Fruit fly (Drosophila melanogaster) whole organism, embryonic: Measurements from ENCODE around the gene CG32202.

Source experiments
- Adf1 ChIP-seq: fragments of 200-800 bp; sonication (Bioruptor generic); IDR thresholded peaks from 2 replicates; pipeline ENCODE4 v1.3.6; 2022; ENCODE audit warnings: missing biosample characterization, missing genetic modification characterization
- Awh ChIP-seq: fragments of 200-800 bp; sonication (Bioruptor generic); IDR thresholded peaks from 2 replicates; pipeline ENCODE4, ENCODE4 v1.3.6; 2022; ENCODE audit warnings: missing biosample characterization, missing genetic modification characterization
- CG10321 ChIP-seq: fragments of 200-800 bp; sonication (Bioruptor generic); IDR thresholded peaks from 2 replicates; pipeline ENCODE4 v1.3.6; 2022; ENCODE audit warnings: missing biosample characterization, missing genetic modification characterization
- CG12942 ChIP-seq: fragments of 200-800 bp; sonication (Bioruptor generic); optimal IDR thresholded peaks from 3 replicates; lab custom pipeline; 2016; ENCODE audit warnings: missing biosample characterization, missing genetic modification characterization
- CG15011 ChIP-seq: fragments of 200-800 bp; sonication (Bioruptor generic); optimal IDR thresholded peaks from 3 replicates; lab custom pipeline; 2018; ENCODE audit warnings: missing biosample characterization, mild to moderate bottlenecking, missing genetic modification characterization
- CG15696 ChIP-seq: fragments of 200-800 bp; sonication (Bioruptor generic); optimal IDR thresholded peaks from 2 replicates; lab custom pipeline; 2019; ENCODE audit warnings: missing biosample characterization, mild to moderate bottlenecking, missing genetic modification characterization, moderate library complexity
- CG16863 ChIP-seq: fragments of 200-800 bp; sonication (Bioruptor generic); optimal IDR thresholded peaks from 3 replicates; lab custom pipeline; 2016; ENCODE audit warnings: missing biosample characterization, missing genetic modification characterization
- CG17568 ChIP-seq: fragments of 200-800 bp; sonication (Bioruptor generic); optimal IDR thresholded peaks from 2 replicates; lab custom pipeline; 2018; ENCODE audit warnings: missing biosample characterization, mild to moderate bottlenecking, missing genetic modification characterization, moderate library complexity
- CG17912 ChIP-seq: fragments of 200-800 bp; sonication (Bioruptor generic); optimal IDR thresholded peaks from 2 replicates; lab custom pipeline; 2018; ENCODE audit warnings: missing biosample characterization, mild to moderate bottlenecking, missing genetic modification characterization
- CG1832 ChIP-seq: fragments of 200-800 bp; sonication (Bioruptor generic); optimal IDR thresholded peaks from 2 replicates; lab custom pipeline; 2017; ENCODE audit warnings: missing biosample characterization, mild to moderate bottlenecking, missing genetic modification characterization, inconsistent platforms
- CG18764 ChIP-seq: fragments of 200-800 bp; sonication (Bioruptor generic); optimal IDR thresholded peaks from 3 replicates; lab custom pipeline; 2016; ENCODE audit warnings: missing biosample characterization, missing genetic modification characterization
- CG2202 ChIP-seq: fragments of 200-800 bp; sonication (Bioruptor generic); optimal IDR thresholded peaks from 2 replicates; lab custom pipeline; 2018; ENCODE audit warnings: missing biosample characterization, mild to moderate bottlenecking, missing genetic modification characterization
- CG4424 ChIP-seq: fragments of 200-800 bp; sonication (Bioruptor generic); optimal IDR thresholded peaks from 3 replicates; lab custom pipeline; 2016; ENCODE audit warnings: missing biosample characterization, missing genetic modification characterization
- CG4820 ChIP-seq: fragments of 200-800 bp; sonication (Bioruptor generic); optimal IDR thresholded peaks from 3 replicates; lab custom pipeline; 2016; ENCODE audit warnings: missing biosample characterization, missing genetic modification characterization
- CG7745 ChIP-seq: fragments of 200-800 bp; sonication (Bioruptor generic); optimal IDR thresholded peaks from 2 replicates; lab custom pipeline; 2018; ENCODE audit warnings: missing biosample characterization, mild to moderate bottlenecking, missing genetic modification characterization, moderate library complexity
- CG7963 ChIP-seq: fragments of 200-800 bp; sonication (Bioruptor generic); IDR thresholded peaks from 3 replicates; pipeline ENCODE4 v1.3.6; 2022; ENCODE audit warnings: missing biosample characterization, missing genetic modification characterization; ENCODE audit not compliant: partially characterized antibody
- Ets97D ChIP-seq: fragments of 200-800 bp; sonication (Bioruptor generic); optimal IDR thresholded peaks from 3 replicates; lab custom pipeline; 2016; ENCODE audit warnings: missing biosample characterization, missing genetic modification characterization
- HLH4C ChIP-seq: fragments of 200-800 bp; sonication (Bioruptor generic); IDR thresholded peaks from 3 replicates; pipeline ENCODE4 v1.3.6; 2022; ENCODE audit warnings: missing biosample characterization, missing genetic modification characterization; ENCODE audit not compliant: partially characterized antibody
- HLH54F ChIP-seq: fragments of 200-800 bp; sonication (Bioruptor generic); optimal IDR thresholded peaks from 3 replicates; lab custom pipeline; 2016; ENCODE audit warnings: missing biosample characterization, missing genetic modification characterization
- HmgZ ChIP-seq: fragments of 200-800 bp; sonication (Bioruptor generic); optimal IDR thresholded peaks from 2 replicates; lab custom pipeline; 2018; ENCODE audit warnings: missing biosample characterization, mild to moderate bottlenecking, missing genetic modification characterization
- Jarid2 ChIP-seq: fragments of 200-800 bp; sonication (Bioruptor generic); optimal IDR thresholded peaks from 3 replicates; lab custom pipeline; 2017; ENCODE audit warnings: mild to moderate bottlenecking, missing biosample characterization, missing genetic modification reagents, missing genetic modification characterization
- Mrtf ChIP-seq: fragments of 200-800 bp; sonication (Bioruptor generic); IDR thresholded peaks from 3 replicates; pipeline ENCODE4 v1.3.6; 2022; ENCODE audit warnings: missing biosample characterization, missing genetic modification characterization
- Nf-YA ChIP-seq: fragments of 200-800 bp; sonication (Bioruptor generic); IDR thresholded peaks from 2 replicates; pipeline ENCODE4 v1.3.6; 2022; ENCODE audit warnings: missing biosample characterization, missing genetic modification characterization
- Sox102F ChIP-seq: fragments of 200-800 bp; sonication (Bioruptor generic); optimal IDR thresholded peaks from 2 replicates; lab custom pipeline; 2018; ENCODE audit warnings: missing biosample characterization, mild to moderate bottlenecking, missing genetic modification characterization, moderate library complexity
- al ChIP-seq: fragments of 200-800 bp; sonication (Bioruptor generic); IDR thresholded peaks from 2 replicates; pipeline ENCODE4 v1.3.6; 2022; ENCODE audit warnings: missing biosample characterization, missing genetic modification characterization
- bsh ChIP-seq, 2 experiments: fragments of 200-800 bp; sonication (Bioruptor generic); optimal IDR thresholded peaks; 2 replicates each; lab custom pipeline; 2017 to 2018; ENCODE audit warnings: mild to moderate bottlenecking in 2 of 2, missing biosample characterization in 2 of 2, missing genetic modification characterization in 2 of 2, moderate library complexity in 1 of 2
- cg ChIP-seq: fragments of 200-800 bp; sonication (Bioruptor generic); optimal IDR thresholded peaks from 3 replicates; lab custom pipeline; 2019; ENCODE audit warnings: missing biosample characterization, mild to moderate bottlenecking, missing genetic modification characterization, moderate library complexity
- chn ChIP-seq: fragments of 200-800 bp; sonication (Bioruptor generic); optimal IDR thresholded peaks from 2 replicates; lab custom pipeline; 2016; ENCODE audit warnings: missing biosample characterization, missing genetic modification characterization
- en ChIP-seq: fragments of 200-800 bp; sonication (Bioruptor generic); optimal IDR thresholded peaks from 2 replicates; lab custom pipeline; 2016; ENCODE audit warnings: missing biosample characterization, missing genetic modification characterization
- eve ChIP-seq, 2 experiments: fragments of >200 bp; optimal IDR thresholded peaks; 2 replicates each; lab custom pipeline; 2017; ENCODE audit warnings: missing biosample characterization in 2 of 2, missing genetic modification characterization in 2 of 2
- fd102C ChIP-seq: fragments of 200-800 bp; sonication (Bioruptor generic); optimal IDR thresholded peaks from 2 replicates; lab custom pipeline; 2018; ENCODE audit warnings: missing biosample characterization, mild to moderate bottlenecking, missing genetic modification characterization, moderate library complexity
- gfzf ChIP-seq: fragments of 200-800 bp; sonication (Bioruptor generic); optimal IDR thresholded peaks from 2 replicates; lab custom pipeline; 2016; ENCODE audit warnings: missing biosample characterization, mild to moderate bottlenecking, missing genetic modification characterization, moderate library complexity
- her ChIP-seq: fragments of 200-800 bp; sonication (Bioruptor generic); optimal IDR thresholded peaks from 2 replicates; lab custom pipeline; 2016; ENCODE audit warnings: missing biosample characterization, missing genetic modification characterization
- jigr1 ChIP-seq: fragments of 200-800 bp; sonication (Bioruptor generic); IDR thresholded peaks from 3 replicates; pipeline ENCODE4 v1.3.6; 2022; ENCODE audit warnings: missing biosample characterization, missing genetic modification characterization
- jing ChIP-seq: fragments of 200-800 bp; sonication (Bioruptor generic); optimal IDR thresholded peaks from 2 replicates; lab custom pipeline; 2018; ENCODE audit warnings: missing biosample characterization, mild to moderate bottlenecking, missing genetic modification characterization
- kni ChIP-seq: fragments of 200-800 bp; sonication (Bioruptor generic); optimal IDR thresholded peaks from 3 replicates; lab custom pipeline; 2017; ENCODE audit warnings: mild to moderate bottlenecking, missing biosample characterization, missing genetic modification reagents, missing genetic modification characterization
- nerfin-1 ChIP-seq: fragments of 200-800 bp; sonication (Bioruptor generic); optimal IDR thresholded peaks from 3 replicates; lab custom pipeline; 2019; ENCODE audit warnings: missing biosample characterization, mild to moderate bottlenecking, missing genetic modification characterization, moderate library complexity
- otp ChIP-seq: fragments of 200-800 bp; sonication (Bioruptor generic); IDR thresholded peaks from 3 replicates; pipeline ENCODE4, ENCODE4 v1.3.6; 2022; ENCODE audit warnings: missing biosample characterization, missing genetic modification characterization
- prd ChIP-seq, 3 experiments: fragments of >200 bp in 2 of 3; fragments of 200-800 bp in 1 of 3; sonication (Bioruptor generic) in 1 of 3; optimal IDR thresholded peaks in 2 of 3; IDR thresholded peaks in 1 of 3; 2 replicates in 2 of 3; 3 replicates in 1 of 3; pipeline versions ENCODE4 v1.3.6 to Lab custom; 2017 to 2022; ENCODE audit warnings: missing biosample characterization in 1 of 3, missing genetic modification characterization in 1 of 3
- repo ChIP-seq: fragments of 200-800 bp; sonication (Bioruptor generic); optimal IDR thresholded peaks from 2 replicates; lab custom pipeline; 2016; ENCODE audit warnings: missing biosample characterization, missing genetic modification characterization
- sens-2 ChIP-seq: fragments of 200-800 bp; sonication (Bioruptor generic); IDR thresholded peaks from 2 replicates; pipeline ENCODE4 v1.3.6; 2022; ENCODE audit warnings: missing biosample characterization, missing genetic modification characterization
- sob ChIP-seq: fragments of 200-800 bp; sonication (Bioruptor generic); IDR thresholded peaks from 2 replicates; pipeline ENCODE4 v1.3.6; 2022; ENCODE audit warnings: missing biosample characterization, missing genetic modification characterization
- sqz ChIP-seq: fragments of 200-800 bp; sonication (Bioruptor generic); optimal IDR thresholded peaks from 3 replicates; lab custom pipeline; 2018; ENCODE audit warnings: missing biosample characterization, mild to moderate bottlenecking, missing genetic modification characterization
- ssp ChIP-seq: fragments of 200-800 bp; sonication (Bioruptor generic); IDR thresholded peaks from 2 replicates; pipeline ENCODE4 v1.3.6; 2022; ENCODE audit warnings: missing biosample characterization, missing genetic modification characterization
- sug ChIP-seq: fragments of 200-800 bp; optimal IDR thresholded peaks from 2 replicates; lab custom pipeline; 2019; ENCODE audit warnings: missing biosample characterization, mild to moderate bottlenecking, missing genetic modification characterization, moderate library complexity
- toy ChIP-seq: fragments of 200-800 bp; sonication (Bioruptor generic); IDR thresholded peaks from 2 replicates; pipeline ENCODE4 v1.3.6; 2022; ENCODE audit warnings: missing biosample characterization, missing genetic modification characterization
- ttk ChIP-seq: fragments of 200-800 bp; sonication (Bioruptor generic); IDR thresholded peaks from 2 replicates; pipeline ENCODE4 v2.1.2; 2022; ENCODE audit warnings: missing biosample characterization, missing genetic modification characterization
- unpg ChIP-seq: fragments of 200-800 bp; sonication (Bioruptor generic); optimal IDR thresholded peaks from 3 replicates; lab custom pipeline; 2018; ENCODE audit warnings: missing biosample characterization, mild to moderate bottlenecking, missing genetic modification characterization, moderate library complexity

The CG32202 gene

dm6 chr3L:18640584-18641527 is 41.1 kb upstream of the CG32202 start (continued):
- TF ChIP-seq unpg (GFP tag; lab: Kevin White, UChicago), result peak; percentile 93
- TF ChIP-seq CG12942 (GFP tag; lab: Kevin White, UChicago), result peak; percentile 88
- TF ChIP-seq CG7745 (tag; lab: Kevin White, UChicago), result no peak
- TF ChIP-seq prd (optimal IDR thresholded peaks at IDR 0.05; lab: Kevin White, UChicago), result no peak
- peak; percentile 98 for TF ChIP-seq prd (GFP tag; IDR thresholded peaks at IDR 0.05; lab: Robert Waterston, UW)
- peak; percentile 93 for TF ChIP-seq Sox102F (GFP tag; lab: Kevin White, UChicago)
- peak; percentile 90 for TF ChIP-seq ssp (GFP tag; lab: Robert Waterston, UW)
- TF ChIP-seq sug, result peak; percentile 90
- peak; percentile 96 for TF ChIP-seq HmgZ (tag; lab: Kevin White, UChicago)
- peak; percentile 79 for TF ChIP-seq Ets97D (GFP tag; lab: Kevin White, UChicago)
- TF ChIP-seq Awh, result peak; percentile 96
- TF ChIP-seq CG17568 (GFP tag; lab: Kevin White, UChicago), result peak; percentile 77
- peak; percentile 97 for TF ChIP-seq toy
- no peak for TF ChIP-seq HLH4C
- no peak for TF ChIP-seq CG7963 (GFP tag; lab: Robert Waterston, UW)
- peak; percentile 67 for TF ChIP-seq CG17912 (GFP tag; lab: Kevin White, UChicago)
- peak; percentile 85 for TF ChIP-seq jing
- TF ChIP-seq Nf-YA (GFP tag; lab: Robert Waterston, UW), result peak; percentile 97
- no peak for TF ChIP-seq CG1832 (GFP tag; lab: Kevin White, UChicago)
- TF ChIP-seq CG15696 (tag; lab: Kevin White, UChicago), result peak; percentile 83
- peak; percentile 70 for TF ChIP-seq CG10321 (GFP tag; lab: Robert Waterston, UW)
- no peak for TF ChIP-seq gfzf (GFP tag; lab: Kevin White, UChicago)
- peak; percentile 94 for TF ChIP-seq sens-2 (GFP tag; lab: Robert Waterston, UW)
- TF ChIP-seq CG4820 (GFP tag; lab: Kevin White, UChicago), result peak; percentile 90
- TF ChIP-seq eve (GFP tag; optimal IDR thresholded peaks at IDR 0.05; lab: Kevin White, UChicago), result peak in 1 of 2 experiments; percentile 92
- TF ChIP-seq nerfin-1 (tag; lab: Kevin White, UChicago), result peak; percentile 80
- no peak for TF ChIP-seq cg (GFP tag; lab: Kevin White, UChicago)
- peak; percentile 91 for TF ChIP-seq CG16863 (GFP tag; lab: Kevin White, UChicago)
- peak; percentile 81 for TF ChIP-seq Jarid2 (GFP tag; lab: Kevin White, UChicago)
- peak; percentile 86 for TF ChIP-seq chn
- TF ChIP-seq CG18764 (GFP tag; lab: Kevin White, UChicago), result peak; percentile 78
- peak; percentile 94 for TF ChIP-seq HLH54F (GFP tag; lab: Kevin White, UChicago)
- no peak for TF ChIP-seq fd102C (GFP tag; lab: Kevin White, UChicago)
- peak; percentile 95 for TF ChIP-seq Adf1 (GFP tag; lab: Robert Waterston, UW)
- peak; percentile 52 for TF ChIP-seq en (GFP tag; lab: Kevin White, UChicago)
- peak; percentile 83 for TF ChIP-seq CG15011
- peak; percentile 74 for TF ChIP-seq sqz (GFP tag; lab: Kevin White, UChicago)
- TF ChIP-seq CG2202 (tag; lab: Kevin White, UChicago), result peak; percentile 73
- peak; percentile 88 for TF ChIP-seq CG4424
- peak; percentile 99 for TF ChIP-seq sob
- peak; percentile 89 for TF ChIP-seq jigr1 (GFP tag; lab: Robert Waterston, UW)
- peak; percentile 78 for TF ChIP-seq her (GFP tag; lab: Kevin White, UChicago)
- TF ChIP-seq otp (GFP tag; lab: Robert Waterston, UW), result peak; percentile 94
- TF ChIP-seq Mrtf (GFP tag; lab: Robert Waterston, UW), result peak; percentile 98
- peak; percentile 98 for TF ChIP-seq al
- TF ChIP-seq bsh (GFP tag; optimal IDR thresholded peaks at IDR 0.05; lab: Kevin White, UChicago), result peak; percentile 73 to 85
- peak; percentile 98 for TF ChIP-seq ttk (GFP tag; lab: Robert Waterston, UW)
- TF ChIP-seq kni (GFP tag; lab: Kevin White, UChicago), result peak; percentile 29
- TF ChIP-seq repo, result peak; percentile 91
